Worm (Caenorhabditis elegans) whole organism, L4 larva: ENCODE data around the gene C10E2.5.

ENCODE experiments used
- F37D6.2 ChIP-seq: sonication (generic microtip); optimal IDR thresholded peaks from 2 replicates; lab custom pipeline; 2016; ENCODE audit warnings: mild to moderate bottlenecking, missing genetic modification characterization, missing compliant biosample characterization
- F49E8.2 ChIP-seq: sonication (generic microtip); optimal IDR thresholded peaks from 2 replicates; lab custom pipeline; 2016; ENCODE audit warnings: missing compliant biosample characterization, mild to moderate bottlenecking, missing genetic modification characterization, borderline replicate concordance
- T20F7.1 ChIP-seq: fragments of 200-800 bp; sonication (Bioruptor generic); optimal IDR thresholded peaks from 2 replicates; lab custom pipeline; 2018; ENCODE audit warnings: mild to moderate bottlenecking, missing genetic modification characterization, missing compliant biosample characterization
- aha-1 ChIP-seq: fragments of 150-350 bp; peaks from one replicate; lab custom pipeline; 2014; ENCODE audit warnings: missing biosample characterization, missing genetic modification characterization
- ceh-20 ChIP-seq: fragments of 200-800 bp; sonication (Bioruptor generic); IDR thresholded peaks from 2 replicates; pipeline ENCODE4 v1.3.6; 2022; ENCODE audit warnings: missing genetic modification reagents, missing genetic modification characterization, missing compliant biosample characterization
- ceh-32 ChIP-seq: sonication (generic microtip); optimal IDR thresholded peaks from 2 replicates; lab custom pipeline; 2016; ENCODE audit warnings: mild to moderate bottlenecking, missing genetic modification characterization, missing compliant biosample characterization; ENCODE audit not compliant: poor library complexity
- ceh-82 ChIP-seq: sonication (generic microtip); optimal IDR thresholded peaks from 2 replicates; lab custom pipeline; 2017; ENCODE audit warnings: missing biosample characterization, missing genetic modification characterization
- cey-2 ChIP-seq: sonication (generic microtip); optimal IDR thresholded peaks from 3 replicates; lab custom pipeline; 2017; ENCODE audit warnings: missing genetic modification characterization, mild to moderate bottlenecking, missing compliant biosample characterization, antibody characterized with exemption, borderline replicate concordance; ENCODE audit not compliant: insufficient read depth
- daf-16 ChIP-seq, 3 experiments: sonication (generic microtip); optimal IDR thresholded peaks; 2 replicates each; lab custom pipeline; 2016 to 2017; ENCODE audit warnings: missing genetic modification characterization in 3 of 3, missing genetic modification reagents in 3 of 3, mild to moderate bottlenecking in 2 of 3, missing compliant biosample characterization in 2 of 3, missing biosample characterization in 1 of 3, moderate library complexity in 1 of 3
- daf-19 ChIP-seq: fragments of 200-800 bp; sonication (Bioruptor generic); conservative IDR thresholded peaks from 2 replicates; pipeline ENCODE4 v1.3.6; 2022; ENCODE audit warnings: missing genetic modification characterization, missing compliant biosample characterization
- dmd-6 ChIP-seq: fragments of 200-800 bp; sonication (Bioruptor generic); IDR thresholded peaks from 2 replicates; pipeline ENCODE4 v1.3.6; 2022; ENCODE audit warnings: missing genetic modification reagents, missing genetic modification characterization, missing compliant biosample characterization
- dmd-9 ChIP-seq: fragments of 200-800 bp; sonication (Bioruptor generic); IDR thresholded peaks from 2 replicates; pipeline ENCODE4 v1.3.6; 2022; ENCODE audit warnings: missing genetic modification reagents, missing genetic modification characterization, missing compliant biosample characterization
- dpl-1 ChIP-seq: fragments of 150-350 bp; optimal IDR thresholded peaks from 2 replicates; lab custom pipeline; 2014; ENCODE audit warnings: missing biosample characterization, missing genetic modification reagents, missing genetic modification characterization
- duxl-1 ChIP-seq: sonication (generic microtip); optimal IDR thresholded peaks from 2 replicates; lab custom pipeline; 2016; ENCODE audit warnings: mild to moderate bottlenecking, missing genetic modification characterization, moderate library complexity, missing compliant biosample characterization; ENCODE audit not compliant: poor library complexity
- dve-1 ChIP-seq: sonication (generic microtip); optimal IDR thresholded peaks from 2 replicates; lab custom pipeline; 2017; ENCODE audit warnings: antibody characterized with exemption, mild to moderate bottlenecking, missing genetic modification characterization, missing compliant biosample characterization; ENCODE audit not compliant: insufficient read depth
- gei-8 ChIP-seq: fragments of 200-800 bp; sonication (Bioruptor generic); optimal IDR thresholded peaks from 2 replicates; lab custom pipeline; 2018; ENCODE audit warnings: mild to moderate bottlenecking, missing genetic modification characterization, missing compliant biosample characterization
- hif-1 ChIP-seq, 2 experiments: sonication (generic microtip); optimal IDR thresholded peaks; 2 replicates each; lab custom pipeline; 2016 to 2017; ENCODE audit warnings: missing compliant biosample characterization in 2 of 2, missing genetic modification characterization in 2 of 2, missing genetic modification reagents in 2 of 2, missing genotype in 2 of 2, mild to moderate bottlenecking in 1 of 2
- hlh-11 ChIP-seq: fragments of 200-800 bp; sonication (Bioruptor generic); optimal IDR thresholded peaks from 2 replicates; lab custom pipeline; 2018; ENCODE audit warnings: mild to moderate bottlenecking, missing genetic modification characterization, missing compliant biosample characterization
- hlh-30 ChIP-seq: sonication (generic microtip); optimal IDR thresholded peaks from 2 replicates; lab custom pipeline; 2017; ENCODE audit warnings: antibody characterized with exemption, mild to moderate bottlenecking, missing genetic modification characterization, missing compliant biosample characterization; ENCODE audit not compliant: insufficient read depth
- jun-1 ChIP-seq: fragments of 150-350 bp; optimal IDR thresholded peaks from 2 replicates; lab custom pipeline; 2014; ENCODE audit warnings: missing biosample characterization, missing genetic modification reagents, missing genetic modification characterization
- lin-1 ChIP-seq: fragments of 200-800 bp; sonication (Bioruptor generic); IDR thresholded peaks from 2 replicates; pipeline ENCODE4 v1.3.6; 2022; ENCODE audit warnings: missing genetic modification reagents, missing genetic modification characterization, missing compliant biosample characterization
- lin-29 ChIP-seq: fragments of 200-800 bp; sonication (Bioruptor generic); IDR thresholded peaks from 2 replicates; pipeline ENCODE4 v1.3.6; 2022; ENCODE audit warnings: missing genetic modification reagents, missing genetic modification characterization, missing compliant biosample characterization
- lin-38 ChIP-seq: fragments of 200-800 bp; sonication (Bioruptor generic); IDR thresholded peaks from 2 replicates; pipeline ENCODE4 v1.3.6; 2022; ENCODE audit warnings: missing genetic modification reagents, missing genetic modification characterization, missing compliant biosample characterization
- lsy-2 ChIP-seq, 2 experiments: fragments of 150-350 bp in 1 of 2; sonication (generic microtip) in 1 of 2; optimal IDR thresholded peaks; 2 replicates each; lab custom pipeline; 2014 to 2017; ENCODE audit warnings: missing biosample characterization in 2 of 2, missing genetic modification characterization in 2 of 2
- mdl-1 ChIP-seq, 2 experiments: fragments of 150-350 bp in 1 of 2; sonication (generic microtip) in 1 of 2; optimal IDR thresholded peaks; 2 replicates each; lab custom pipeline; 2014 to 2017; ENCODE audit warnings: missing biosample characterization in 2 of 2, missing genetic modification characterization in 2 of 2
- mxl-3 ChIP-seq: fragments of 200-800 bp; sonication (Bioruptor generic); optimal IDR thresholded peaks from 2 replicates; lab custom pipeline; 2018; ENCODE audit warnings: mild to moderate bottlenecking, missing genetic modification characterization, missing compliant biosample characterization
- nhr-10 ChIP-seq: fragments of 150-350 bp; optimal IDR thresholded peaks from 2 replicates; lab custom pipeline; 2014; ENCODE audit warnings: missing biosample characterization, missing genetic modification characterization
- nhr-11 ChIP-seq: fragments of 150-350 bp; optimal IDR thresholded peaks from 2 replicates; lab custom pipeline; 2014; ENCODE audit warnings: missing biosample characterization, missing genetic modification characterization
- nhr-25 ChIP-seq: sonication (generic microtip); optimal IDR thresholded peaks from 2 replicates; lab custom pipeline; 2017; ENCODE audit warnings: missing genetic modification characterization, mild to moderate bottlenecking, missing compliant biosample characterization, antibody characterized with exemption, moderate library complexity, borderline replicate concordance; ENCODE audit not compliant: insufficient read depth
- nhr-28 ChIP-seq: fragments of 150-350 bp; optimal IDR thresholded peaks from 2 replicates; lab custom pipeline; 2014; ENCODE audit warnings: missing biosample characterization, missing genetic modification characterization
- nhr-48 ChIP-seq: sonication (generic microtip); optimal IDR thresholded peaks from 2 replicates; lab custom pipeline; 2016; ENCODE audit warnings: mild to moderate bottlenecking, missing genetic modification characterization, missing compliant biosample characterization
- nhr-76 ChIP-seq: fragments of 150-350 bp; optimal IDR thresholded peaks from 2 replicates; lab custom pipeline; 2014; ENCODE audit warnings: missing biosample characterization, missing genetic modification characterization
- nhr-77 ChIP-seq: fragments of 150-350 bp; optimal IDR thresholded peaks from 2 replicates; lab custom pipeline; 2014; ENCODE audit warnings: missing biosample characterization, missing genetic modification characterization
- pha-4 ChIP-seq, 2 experiments: fragments of 150-350 bp in 1 of 2; fragments of 200-800 bp in 1 of 2; sonication (Bioruptor generic) in 1 of 2; IDR thresholded peaks in 1 of 2; optimal IDR thresholded peaks in 1 of 2; 2 replicates each; pipeline versions ENCODE4 v1.3.6 to Lab custom; 2014 to 2022; ENCODE audit warnings: missing genetic modification characterization in 2 of 2, missing genetic modification reagents in 2 of 2, missing biosample characterization in 1 of 2, missing compliant biosample characterization in 1 of 2
- set-16 ChIP-seq: fragments of 200-800 bp; sonication (Bioruptor generic); IDR thresholded peaks from 2 replicates; pipeline ENCODE4 v1.3.6; 2022; ENCODE audit warnings: missing genetic modification reagents, missing genetic modification characterization, missing compliant biosample characterization
- snpc-4 ChIP-seq: fragments of 150-350 bp; optimal IDR thresholded peaks from 2 replicates; lab custom pipeline; 2014; ENCODE audit warnings: missing biosample characterization, missing genetic modification characterization
- tra-1 ChIP-seq: fragments of 200-800 bp; sonication (Bioruptor generic); IDR thresholded peaks from 2 replicates; pipeline ENCODE4 v1.3.6; 2022; ENCODE audit warnings: missing genetic modification reagents, missing genetic modification characterization, missing compliant biosample characterization
- unc-62 ChIP-seq, 3 experiments: fragments of 150-350 bp in 1 of 3; sonication (generic microtip); optimal IDR thresholded peaks in 2 of 3; peaks in 1 of 3; 1 replicate in 1 of 3; 2 replicates in 2 of 3; lab custom pipeline; 2014 to 2017; ENCODE audit warnings: missing biosample characterization in 3 of 3, missing genetic modification characterization in 3 of 3, missing genetic modification reagents in 3 of 3, missing genotype in 1 of 3
- zfp-3 ChIP-seq: fragments of 200-800 bp; sonication (Bioruptor generic); conservative IDR thresholded peaks from 2 replicates; pipeline ENCODE4 v1.3.6; 2022; ENCODE audit warnings: missing genetic modification reagents, missing genetic modification characterization, missing compliant biosample characterization

The C10E2.5 gene

ce11 chrX:16726879-16727278, 27.5 kb downstream of the C10E2.5 start (continued):
- TF ChIP-seq zfp-3 (GFP tag; lab: Robert Waterston, UW) (0 out of 2 replicates have a peak, but pooled peaks have one; percentile 26), cey-2 (tag; lab: Kevin White, UChicago) (peak; percentile 32), dpl-1 (peak; percentile 55), aha-1 (tag; lab: Kevin White, UChicago) (peak; percentile 100), snpc-4 (tag; lab: Kevin White, UChicago) (no peak), lin-38 (GFP tag; lab: Robert Waterston, UW) (peak; percentile 59), daf-19 (GFP tag; lab: Robert Waterston, UW) (no peak), ceh-82 (tag; lab: Kevin White, UChicago) (no peak), nhr-10 (tag; lab: Kevin White, UChicago) (peak; percentile 76), nhr-11 (tag; lab: Kevin White, UChicago) (peak; percentile 94), nhr-25 (peak; percentile 84), dmd-9 (GFP tag; lab: Robert Waterston, UW) (peak; percentile 57; the same call in 1 of the 2 replicates), F49E8.2 (no peak), F37D6.2 (tag; lab: Kevin White, UChicago) (peak; percentile 66), set-16 (GFP tag; lab: Robert Waterston, UW) (peak; percentile 84), lin-29 (no peak), T20F7.1 (peak; percentile 77), pha-4 (GFP tag; IDR thresholded peaks at IDR 0.05; lab: Robert Waterston, UW) (peak; percentile 63), pha-4 (tag; optimal IDR thresholded peaks at IDR 0.05; lab: Kevin White, UChicago) (peak; percentile 36)

- peak; percentile 43 for TF ChIP-seq mdl-1 (tag; optimal IDR thresholded peaks at IDR 0.05; lab: Kevin White, UChicago)
- peak; percentile 70 for TF ChIP-seq mxl-3 (GFP tag; lab: Kevin White, UChicago)
- peak; percentile 25 for TF ChIP-seq nhr-77
- peak; percentile 58 for TF ChIP-seq T20F7.1
- peak; percentile 87 for TF ChIP-seq hlh-30 (tag; lab: Kevin White, UChicago)
- peak; percentile 49 for TF ChIP-seq nhr-76 (tag; lab: Kevin White, UChicago)
- TF ChIP-seq unc-62 (GFP tag; optimal IDR thresholded peaks at IDR 0.05 in 1 of 2; lab: Kevin White, UChicago) = peak in 1 of 2 experiments; percentile 98
- TF ChIP-seq unc-62 (tag; optimal IDR thresholded peaks at IDR 0.05; lab: Kevin White, UChicago) = no peak
- no peak for TF ChIP-seq lsy-2 (tag; optimal IDR thresholded peaks at IDR 0.05; lab: Kevin White, UChicago)
- peak; percentile 53 for TF ChIP-seq tra-1 (GFP tag; lab: Robert Waterston, UW)
- no peak for TF ChIP-seq ceh-32
- no peak for TF ChIP-seq nhr-10 (tag; lab: Kevin White, UChicago)
- TF ChIP-seq dmd-6 (GFP tag; lab: Robert Waterston, UW) = peak; percentile 97
- peak; percentile 72 for TF ChIP-seq lin-1
- TF ChIP-seq nhr-28 (tag; lab: Kevin White, UChicago) = peak; percentile 71
- TF ChIP-seq jun-1 = no peak
- TF ChIP-seq pha-4 (GFP tag; IDR thresholded peaks at IDR 0.05; lab: Robert Waterston, UW) = no peak
- no peak for TF ChIP-seq pha-4 (tag; optimal IDR thresholded peaks at IDR 0.05; lab: Kevin White, UChicago)
- TF ChIP-seq cey-2 (tag; lab: Kevin White, UChicago) = no peak
- no peak for TF ChIP-seq daf-16 (GFP tag; optimal IDR thresholded peaks at IDR 0.05; lab: Kevin White, UChicago)
- peak; percentile 71 for TF ChIP-seq daf-16 (tag; optimal IDR thresholded peaks at IDR 0.05; lab: Kevin White, UChicago)
- peak; percentile 88 for TF ChIP-seq dve-1
- peak; percentile 85 for TF ChIP-seq hlh-11
- TF ChIP-seq ceh-20 (GFP tag; lab: Robert Waterston, UW) = peak; percentile 61
- peak in 1 of 2 experiments; percentile 23 for TF ChIP-seq hif-1 (tag; optimal IDR thresholded peaks at IDR 0.05; lab: Kevin White, UChicago)
- TF ChIP-seq duxl-1 (tag; lab: Kevin White, UChicago) = no peak
- TF ChIP-seq gei-8 (GFP tag; lab: Kevin White, UChicago) = peak; percentile 52
- peak; percentile 18 for TF ChIP-seq aha-1 (tag; lab: Kevin White, UChicago)
- peak; percentile 79 for TF ChIP-seq nhr-48 (tag; lab: Kevin White, UChicago)
- TF ChIP-seq, all 104 proteins: peak for 19
These were observed 29.4 kb downstream of the C10E2.5 start for ce11 chrX:16724954-16725353.
